Fruit fly (Drosophila melanogaster) whole organism, embryonic: Measurements from ENCODE around the gene Ptpmeg2.
A peak's percentile ranks its signal among the peaks of the same experiment; 100 is the strongest.

ENCODE experiments used
- BEAF-32 ChIP-seq: fragments of 200-800 bp; sonication (Bioruptor generic); optimal IDR thresholded peaks from 3 replicates; lab custom pipeline; 2017; ENCODE audit warnings: missing biosample characterization, missing genetic modification characterization, mild to moderate bottlenecking, moderate library complexity, missing genetic modification reagents
- Bteb2 ChIP-seq: fragments of 200-800 bp; sonication (Bioruptor generic); optimal IDR thresholded peaks from 2 replicates; lab custom pipeline; 2016; ENCODE audit warnings: missing biosample characterization, missing genetic modification characterization
- CG10267 ChIP-seq: fragments of 200-800 bp; sonication (Bioruptor generic); optimal IDR thresholded peaks from 2 replicates; lab custom pipeline; 2018; ENCODE audit warnings: missing biosample characterization, mild to moderate bottlenecking, missing genetic modification characterization, moderate library complexity
- CG10431 ChIP-seq: fragments of 200-800 bp; sonication (Bioruptor generic); optimal IDR thresholded peaks from 3 replicates; lab custom pipeline; 2018; ENCODE audit warnings: missing biosample characterization, mild to moderate bottlenecking, missing genetic modification characterization
- CG11723 ChIP-seq: fragments of 200-800 bp; sonication (Bioruptor generic); optimal IDR thresholded peaks from 2 replicates; lab custom pipeline; 2017; ENCODE audit warnings: missing biosample characterization, mild to moderate bottlenecking, missing genetic modification characterization
- CG12155 ChIP-seq: fragments of 200-800 bp; sonication (Bioruptor generic); optimal IDR thresholded peaks from 3 replicates; lab custom pipeline; 2016; ENCODE audit warnings: missing biosample characterization, missing genetic modification characterization
- CG12942 ChIP-seq: fragments of 200-800 bp; sonication (Bioruptor generic); optimal IDR thresholded peaks from 3 replicates; lab custom pipeline; 2016; ENCODE audit warnings: missing biosample characterization, missing genetic modification characterization
- CG14860 ChIP-seq: fragments of 200-800 bp; sonication (Bioruptor generic); IDR thresholded peaks from 3 replicates; pipeline ENCODE4 v1.3.6; 2022; ENCODE audit warnings: missing biosample characterization, missing genetic modification characterization; ENCODE audit not compliant: partially characterized antibody
- CG1529 ChIP-seq: fragments of 200-800 bp; sonication (Bioruptor generic); optimal IDR thresholded peaks from 3 replicates; lab custom pipeline; 2018; ENCODE audit warnings: missing biosample characterization, missing genetic modification characterization
- CG15696 ChIP-seq: fragments of 200-800 bp; sonication (Bioruptor generic); optimal IDR thresholded peaks from 2 replicates; lab custom pipeline; 2019; ENCODE audit warnings: missing biosample characterization, mild to moderate bottlenecking, missing genetic modification characterization, moderate library complexity
- CG16815 ChIP-seq: fragments of 200-800 bp; sonication (Bioruptor generic); optimal IDR thresholded peaks from 3 replicates; lab custom pipeline; 2017; ENCODE audit warnings: missing biosample characterization, mild to moderate bottlenecking, missing genetic modification characterization
- CG17829 ChIP-seq: fragments of 200-800 bp; optimal IDR thresholded peaks from 2 replicates; lab custom pipeline; 2019; ENCODE audit warnings: missing biosample characterization, mild to moderate bottlenecking, missing genetic modification characterization, moderate library complexity
- CG18599 ChIP-seq: fragments of 200-800 bp; sonication (Bioruptor generic); optimal IDR thresholded peaks from 3 replicates; lab custom pipeline; 2017; ENCODE audit warnings: missing biosample characterization, missing genetic modification characterization, mild to moderate bottlenecking, moderate library complexity, missing genetic modification reagents
- CG2678 ChIP-seq: fragments of 200-800 bp; sonication (Bioruptor generic); optimal IDR thresholded peaks from 3 replicates; lab custom pipeline; 2019; ENCODE audit warnings: missing biosample characterization, mild to moderate bottlenecking, missing genetic modification characterization, moderate library complexity
- CG34422 ChIP-seq: fragments of 200-800 bp; sonication (Bioruptor generic); IDR thresholded peaks from 3 replicates; pipeline ENCODE4 v1.3.6; 2022; ENCODE audit warnings: missing biosample characterization, missing genetic modification characterization
- CG4820 ChIP-seq: fragments of 200-800 bp; sonication (Bioruptor generic); optimal IDR thresholded peaks from 3 replicates; lab custom pipeline; 2016; ENCODE audit warnings: missing biosample characterization, missing genetic modification characterization
- CG5180 ChIP-seq: fragments of 200-800 bp; sonication (Bioruptor generic); optimal IDR thresholded peaks from 3 replicates; lab custom pipeline; 2017; ENCODE audit warnings: missing biosample characterization, missing genetic modification characterization, mild to moderate bottlenecking, moderate library complexity, missing genetic modification reagents
- CG6813 ChIP-seq: fragments of 200-800 bp; sonication (Bioruptor generic); optimal IDR thresholded peaks from 2 replicates; lab custom pipeline; 2017; ENCODE audit warnings: missing biosample characterization, missing genetic modification characterization, mild to moderate bottlenecking, moderate library complexity, missing genetic modification reagents
- CG6854 ChIP-seq: fragments of 200-800 bp; sonication (Bioruptor generic); optimal IDR thresholded peaks from 3 replicates; lab custom pipeline; 2017; ENCODE audit warnings: missing biosample characterization, mild to moderate bottlenecking, missing genetic modification characterization
- CG8290 ChIP-seq, 3 experiments: fragments of 200-800 bp; sonication (Bioruptor generic); optimal IDR thresholded peaks; 2 replicates each; lab custom pipeline; 2016 to 2019; ENCODE audit warnings: missing biosample characterization in 3 of 3, missing genetic modification characterization in 3 of 3, mild to moderate bottlenecking in 2 of 3, moderate library complexity in 1 of 3
- CG9215 ChIP-seq: fragments of 200-800 bp; sonication (Bioruptor generic); IDR thresholded peaks from 2 replicates; pipeline ENCODE4 v1.3.6; 2022; ENCODE audit warnings: missing biosample characterization, missing genetic modification characterization
- CG9727 ChIP-seq: fragments of 200-800 bp; sonication (Bioruptor generic); optimal IDR thresholded peaks from 3 replicates; lab custom pipeline; 2017; ENCODE audit warnings: missing biosample characterization, mild to moderate bottlenecking, missing genetic modification characterization
- Dref ChIP-seq: fragments of 200-800 bp; sonication (Bioruptor generic); IDR thresholded peaks from 2 replicates; pipeline ENCODE4 v1.3.6; 2022; ENCODE audit warnings: missing biosample characterization, missing genetic modification characterization
- E2f2 ChIP-seq: fragments of 200-800 bp; sonication (Bioruptor generic); IDR thresholded peaks from 2 replicates; pipeline ENCODE4 v1.3.6; 2022; ENCODE audit warnings: missing biosample characterization, missing genetic modification characterization
- Fer1 ChIP-seq: fragments of 200-800 bp; sonication (Bioruptor generic); optimal IDR thresholded peaks from 2 replicates; lab custom pipeline; 2017; ENCODE audit warnings: missing biosample characterization, mild to moderate bottlenecking, missing genetic modification characterization
- Lhr ChIP-seq: fragments of 200-800 bp; sonication (Bioruptor generic); optimal IDR thresholded peaks from 3 replicates; lab custom pipeline; 2017; ENCODE audit warnings: mild to moderate bottlenecking, missing biosample characterization, missing genetic modification reagents, missing genetic modification characterization
- Mes4 ChIP-seq: fragments of 200-800 bp; sonication (Bioruptor generic); optimal IDR thresholded peaks from 2 replicates; lab custom pipeline; 2016; ENCODE audit warnings: missing biosample characterization, missing genetic modification characterization
- Rfx ChIP-seq: fragments of 200-800 bp; sonication (Bioruptor generic); IDR thresholded peaks from 2 replicates; pipeline ENCODE4 v1.3.6; 2022; ENCODE audit warnings: missing biosample characterization, missing genetic modification characterization
- Sin3A ChIP-seq: fragments of >200 bp; optimal IDR thresholded peaks from 2 replicates; lab custom pipeline; 2018
- aop ChIP-seq: fragments of 200-800 bp; sonication (Bioruptor generic); IDR thresholded peaks from 2 replicates; pipeline ENCODE4 v1.3.6; 2022; ENCODE audit warnings: missing biosample characterization, missing genetic modification characterization
- bbx ChIP-seq: fragments of 200-800 bp; sonication (Bioruptor generic); IDR thresholded peaks from 2 replicates; pipeline ENCODE4 v1.3.6; 2022; ENCODE audit warnings: missing biosample characterization, missing genetic modification characterization; ENCODE audit not compliant: partially characterized antibody
- cg ChIP-seq: fragments of 200-800 bp; sonication (Bioruptor generic); optimal IDR thresholded peaks from 3 replicates; lab custom pipeline; 2019; ENCODE audit warnings: missing biosample characterization, mild to moderate bottlenecking, missing genetic modification characterization, moderate library complexity
- croc ChIP-seq: fragments of 200-800 bp; sonication (Bioruptor generic); conservative IDR thresholded peaks from 3 replicates; pipeline ENCODE4 v1.3.6; 2022; ENCODE audit warnings: missing biosample characterization, missing genetic modification characterization
- crol ChIP-seq: fragments of 200-800 bp; sonication (Bioruptor generic); IDR thresholded peaks from 2 replicates; pipeline ENCODE4 v1.3.6; 2022; ENCODE audit warnings: missing biosample characterization, missing genetic modification characterization
- dpn ChIP-seq, 2 experiments: fragments of 200-800 bp; sonication (Bioruptor generic); optimal IDR thresholded peaks; 3 replicates each; lab custom pipeline; 2016; ENCODE audit warnings: missing biosample characterization in 2 of 2, missing genetic modification characterization in 2 of 2
- emc ChIP-seq: fragments of 200-800 bp; sonication (Bioruptor generic); optimal IDR thresholded peaks from 2 replicates; lab custom pipeline; 2016; ENCODE audit warnings: missing biosample characterization, missing genetic modification characterization
- eve ChIP-seq, 2 experiments: fragments of >200 bp; optimal IDR thresholded peaks; 2 replicates each; lab custom pipeline; 2017; ENCODE audit warnings: missing biosample characterization in 2 of 2, missing genetic modification characterization in 2 of 2
- eyg ChIP-seq: fragments of 200-800 bp; sonication (Bioruptor generic); optimal IDR thresholded peaks from 3 replicates; lab custom pipeline; 2016; ENCODE audit warnings: missing biosample characterization, missing genetic modification characterization
- fd102C ChIP-seq: fragments of 200-800 bp; sonication (Bioruptor generic); optimal IDR thresholded peaks from 2 replicates; lab custom pipeline; 2018; ENCODE audit warnings: missing biosample characterization, mild to moderate bottlenecking, missing genetic modification characterization, moderate library complexity
- gcm ChIP-seq: fragments of 200-800 bp; sonication (Bioruptor generic); optimal IDR thresholded peaks from 2 replicates; lab custom pipeline; 2019; ENCODE audit warnings: missing biosample characterization, mild to moderate bottlenecking, missing genetic modification characterization, moderate library complexity
- gem ChIP-seq: fragments of 200-800 bp; sonication (Bioruptor generic); optimal IDR thresholded peaks from 2 replicates; lab custom pipeline; 2019; ENCODE audit warnings: missing biosample characterization, mild to moderate bottlenecking, missing genetic modification characterization, moderate library complexity
- inv ChIP-seq: fragments of 200-800 bp; sonication (Bioruptor generic); IDR thresholded peaks from 2 replicates; pipeline ENCODE4 v1.3.6; 2022; ENCODE audit warnings: missing biosample characterization, missing genetic modification characterization; ENCODE audit not compliant: partially characterized antibody
- nerfin-2 ChIP-seq: fragments of 200-800 bp; sonication (Bioruptor generic); IDR thresholded peaks from 2 replicates; pipeline ENCODE4 v1.3.6; 2022; ENCODE audit warnings: missing biosample characterization, missing genetic modification characterization; ENCODE audit not compliant: partially characterized antibody
- onecut ChIP-seq: fragments of 200-800 bp; sonication (Bioruptor generic); IDR thresholded peaks from 2 replicates; pipeline ENCODE4 v1.3.6; 2022; ENCODE audit warnings: missing biosample characterization, missing genetic modification characterization
- ro ChIP-seq: fragments of 200-800 bp; sonication (Bioruptor generic); IDR thresholded peaks from 2 replicates; pipeline ENCODE4 v1.3.6; 2022; ENCODE audit warnings: missing biosample characterization, missing genetic modification characterization
- sna ChIP-seq: fragments of 200-800 bp; sonication (Bioruptor generic); IDR thresholded peaks from 2 replicates; pipeline ENCODE4 v1.3.6; 2022; ENCODE audit warnings: missing biosample characterization, missing genetic modification characterization; ENCODE audit not compliant: partially characterized antibody
- ssp ChIP-seq: fragments of 200-800 bp; sonication (Bioruptor generic); IDR thresholded peaks from 2 replicates; pipeline ENCODE4 v1.3.6; 2022; ENCODE audit warnings: missing biosample characterization, missing genetic modification characterization
- zen2 ChIP-seq: fragments of 200-800 bp; sonication (Bioruptor generic); IDR thresholded peaks from 3 replicates; pipeline ENCODE4 v1.3.6; 2022; ENCODE audit warnings: missing biosample characterization, missing genetic modification characterization; ENCODE audit not compliant: partially characterized antibody

The Ptpmeg2 gene

DNA sequence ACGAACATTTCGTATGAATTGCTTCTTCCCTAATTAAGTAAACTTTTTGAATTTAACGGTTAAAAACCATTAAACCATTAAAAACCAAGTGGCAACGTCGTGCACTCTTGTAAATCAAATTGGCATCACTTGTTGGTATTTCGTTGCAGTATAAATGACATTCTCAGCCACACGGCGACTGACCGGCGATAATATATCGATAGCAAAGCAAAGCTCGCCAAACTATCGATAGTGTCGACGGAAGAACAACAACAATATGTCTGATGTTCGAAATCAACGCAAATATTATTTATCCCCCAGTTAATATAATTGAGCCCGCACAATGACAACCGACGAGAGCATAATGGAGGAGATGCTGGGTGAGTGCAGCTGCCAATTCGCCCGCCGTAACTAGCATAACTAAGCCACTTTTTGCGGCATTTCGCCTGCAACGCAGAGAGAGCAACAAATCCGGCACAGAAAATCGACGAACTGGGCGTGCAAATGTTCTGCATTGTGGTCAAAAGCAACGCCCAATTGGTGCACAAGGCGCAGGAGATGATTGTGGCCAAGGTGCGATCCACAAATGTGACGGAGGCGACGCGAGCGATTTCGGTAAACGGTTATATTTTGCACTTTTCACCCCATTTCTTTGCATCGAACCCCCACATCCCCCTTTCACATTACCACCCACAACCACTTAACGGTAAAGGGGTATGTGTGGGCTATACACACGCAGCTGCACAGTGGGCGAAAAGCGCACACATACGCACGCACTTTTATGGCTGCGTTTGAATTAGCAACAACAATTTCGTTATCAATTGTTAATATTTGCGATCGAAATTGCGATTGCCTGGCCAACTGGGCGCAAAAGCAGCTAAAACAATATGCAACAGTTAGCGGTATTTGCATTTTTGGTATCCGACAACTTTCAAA is 57.9 kb downstream of the Ptpmeg2 start, which contains the start of gene Gga (continued):
- TF ChIP-seq CG18599 (GFP tag; lab: Kevin White, UChicago) (no peak), CG16815 (GFP tag; lab: Kevin White, UChicago) (no peak), eve (GFP tag; optimal IDR thresholded peaks at IDR 0.05; lab: Kevin White, UChicago) (no peak), dpn (GFP tag; optimal IDR thresholded peaks at IDR 0.05; lab: Kevin White, UChicago) (no peak), crol (peak; percentile 88), CG6854 (GFP tag; lab: Kevin White, UChicago) (no peak), CG15696 (no peak), CG5180 (GFP tag; lab: Kevin White, UChicago) (peak; percentile 56), inv (peak; percentile 81), eyg (GFP tag; lab: Kevin White, UChicago) (no peak), fd102C (GFP tag; lab: Kevin White, UChicago) (no peak), aop (GFP tag; lab: Robert Waterston, UW) (no peak), CG9215 (GFP tag; lab: Robert Waterston, UW) (no peak), CG9727 (GFP tag; lab: Kevin White, UChicago) (no peak), nerfin-2 (GFP tag; lab: Robert Waterston, UW) (peak; percentile 69), Dref (GFP tag; lab: Robert Waterston, UW) (peak; percentile 93), croc (GFP tag; lab: Robert Waterston, UW) (no peak), CG6813 (GFP tag; lab: Kevin White, UChicago) (no peak), Bteb2 (GFP tag; lab: Kevin White, UChicago) (no peak), emc (GFP tag; lab: Kevin White, UChicago) (no peak), CG1529 (no peak), CG10431 (GFP tag; lab: Kevin White, UChicago) (no peak), CG34422 (peak; percentile 54; the same call in 1 of the 3 replicates), Lhr (GFP tag; lab: Kevin White, UChicago) (peak; percentile 59), gcm (GFP tag; lab: Kevin White, UChicago) (no peak), CG17829 (tag; lab: Kevin White, UChicago) (peak; percentile 34), cg (GFP tag; lab: Kevin White, UChicago) (peak; percentile 54), zen2 (GFP tag; lab: Robert Waterston, UW) (peak; percentile 86), Fer1 (GFP tag; lab: Kevin White, UChicago) (no peak), BEAF-32 (GFP tag; lab: Kevin White, UChicago) (peak; percentile 89), E2f2 (GFP tag; lab: Robert Waterston, UW) (peak; percentile 69), Rfx (GFP tag; lab: Robert Waterston, UW) (peak; percentile 38), CG12942 (GFP tag; lab: Kevin White, UChicago) (no peak), sna (peak; percentile 82), ro (GFP tag; lab: Robert Waterston, UW) (no peak), CG12155 (no peak), Mes4 (GFP tag; lab: Kevin White, UChicago) (no peak), CG4820 (no peak), gem (tag; lab: Kevin White, UChicago) (no peak), CG2678 (no peak), onecut (no peak), CG10267 (tag; lab: Kevin White, UChicago) (peak; percentile 60), bbx (peak; percentile 94), ssp (GFP tag; lab: Robert Waterston, UW) (no peak), CG8290 (GFP tag; optimal IDR thresholded peaks at IDR 0.05; lab: Kevin White, UChicago) (no peak), CG8290 (tag; optimal IDR thresholded peaks at IDR 0.05; lab: Kevin White, UChicago) (peak in 1 of 2 experiments; percentile 59), CG11723 (GFP tag; lab: Kevin White, UChicago) (no peak), CG14860 (GFP tag; lab: Robert Waterston, UW) (peak; percentile 79), Sin3A (peak; percentile 58)
